Worm (Caenorhabditis elegans) whole organism, L2 larva: ENCODE measurements around the gene emb-30.

Source experiments
- C34F6.9 ChIP-seq: fragments of 150-350 bp; optimal IDR thresholded peaks from 2 replicates; lab custom pipeline; 2014; ENCODE audit warnings: missing biosample characterization, missing genetic modification characterization
- F13H6.1 ChIP-seq: sonication (generic microtip); optimal IDR thresholded peaks from 2 replicates; lab custom pipeline; 2016; ENCODE audit warnings: missing genetic modification characterization, missing compliant biosample characterization
- Y55F3AM.14 ChIP-seq: fragments of 200-800 bp; sonication (Bioruptor generic); optimal IDR thresholded peaks from 2 replicates; lab custom pipeline; 2018; ENCODE audit warnings: mild to moderate bottlenecking, missing genetic modification characterization, missing compliant biosample characterization
- aly-2 ChIP-seq: fragments of 150-350 bp; optimal IDR thresholded peaks from 2 replicates; lab custom pipeline; 2014; ENCODE audit warnings: missing biosample characterization, missing genetic modification characterization
- ama-1 ChIP-seq: fragments of 150-350 bp; optimal IDR thresholded peaks from 2 replicates; lab custom pipeline; 2018; ENCODE audit warnings: inconsistent platforms
- blmp-1 ChIP-seq: sonication (generic microtip); optimal IDR thresholded peaks from 2 replicates; lab custom pipeline; 2017; ENCODE audit warnings: missing genetic modification characterization, mild to moderate bottlenecking, missing compliant biosample characterization, antibody characterized with exemption, moderate library complexity; ENCODE audit not compliant: insufficient read depth
- ceh-16 ChIP-seq: fragments of 150-350 bp; optimal IDR thresholded peaks from 2 replicates; lab custom pipeline; 2014; ENCODE audit warnings: missing biosample characterization, missing genetic modification characterization
- ceh-82 ChIP-seq: fragments of 150-350 bp; optimal IDR thresholded peaks from 2 replicates; lab custom pipeline; 2014; ENCODE audit warnings: missing biosample characterization, missing genetic modification characterization
- crh-2 ChIP-seq: sonication (generic microtip); optimal IDR thresholded peaks from 2 replicates; lab custom pipeline; 2017; ENCODE audit warnings: missing biosample characterization, missing genetic modification characterization
- egl-27 ChIP-seq: sonication (generic microtip); optimal IDR thresholded peaks from 3 replicates; lab custom pipeline; 2017; ENCODE audit warnings: missing biosample characterization, missing genetic modification reagents, missing genetic modification characterization
- fos-1 ChIP-seq: fragments of 150-350 bp; optimal IDR thresholded peaks from 2 replicates; lab custom pipeline; 2014; ENCODE audit warnings: missing biosample characterization, missing genetic modification characterization
- gmeb-1 ChIP-seq: fragments of 150-350 bp; optimal IDR thresholded peaks from 2 replicates; lab custom pipeline; 2014; ENCODE audit warnings: missing biosample characterization, missing genetic modification characterization
- lin-11 ChIP-seq: fragments of 150-350 bp; sonication (generic microtip); optimal IDR thresholded peaks from 2 replicates; lab custom pipeline; 2014; ENCODE audit warnings: missing biosample characterization, missing genetic modification characterization, inconsistent platforms, mixed read lengths
- lin-13 ChIP-seq: fragments of 150-350 bp; optimal IDR thresholded peaks from 2 replicates; lab custom pipeline; 2014; ENCODE audit warnings: missing biosample characterization, missing genetic modification reagents, missing genetic modification characterization
- lin-39 ChIP-seq: fragments of 150-350 bp; optimal IDR thresholded peaks from 2 replicates; lab custom pipeline; 2014; ENCODE audit warnings: missing biosample characterization, missing genetic modification reagents, missing genetic modification characterization
- lsy-2 ChIP-seq, 2 experiments: fragments of 150-350 bp in 1 of 2; sonication (generic microtip) in 1 of 2; optimal IDR thresholded peaks; 2 replicates each; lab custom pipeline; 2014 to 2017; ENCODE audit warnings: missing biosample characterization in 2 of 2, missing genetic modification characterization in 2 of 2
- mab-5 ChIP-seq: fragments of 150-350 bp; optimal IDR thresholded peaks from 2 replicates; lab custom pipeline; 2014; ENCODE audit warnings: missing biosample characterization, missing genetic modification characterization
- mbf-1 ChIP-seq: sonication (generic microtip); optimal IDR thresholded peaks from 2 replicates; lab custom pipeline; 2017; ENCODE audit warnings: missing biosample characterization, missing genetic modification characterization
- nhr-11 ChIP-seq: fragments of 150-350 bp; optimal IDR thresholded peaks from 2 replicates; lab custom pipeline; 2014; ENCODE audit warnings: missing biosample characterization, missing genetic modification characterization
- nhr-129 ChIP-seq: fragments of 150-350 bp; optimal IDR thresholded peaks from 2 replicates; lab custom pipeline; 2014; ENCODE audit warnings: missing biosample characterization, missing genetic modification characterization
- nhr-21 ChIP-seq: fragments of 150-350 bp; optimal IDR thresholded peaks from 2 replicates; lab custom pipeline; 2014; ENCODE audit warnings: missing biosample characterization, missing genetic modification characterization
- sma-3 ChIP-seq: sonication (generic microtip); optimal IDR thresholded peaks from 2 replicates; lab custom pipeline; 2016; ENCODE audit warnings: missing genetic modification reagents, missing genetic modification characterization, missing compliant biosample characterization
- sma-9 ChIP-seq, 2 experiments: fragments of 150-350 bp in 1 of 2; sonication (generic microtip) in 1 of 2; optimal IDR thresholded peaks; 2 replicates each; lab custom pipeline; 2014 to 2016; ENCODE audit warnings: missing genetic modification characterization in 2 of 2, mild to moderate bottlenecking in 1 of 2, missing biosample characterization in 1 of 2, missing compliant biosample characterization in 1 of 2, missing genetic modification reagents in 1 of 2, moderate library complexity in 1 of 2
- unc-62 ChIP-seq: fragments of 150-350 bp; optimal IDR thresholded peaks from 2 replicates; lab custom pipeline; 2014; ENCODE audit warnings: missing biosample characterization, missing genetic modification reagents, missing genetic modification characterization
- ztf-1 ChIP-seq: fragments of 200-800 bp; sonication (Bioruptor generic); conservative IDR thresholded peaks from 2 replicates; pipeline ENCODE4 v1.3.6; 2022; ENCODE audit warnings: missing genetic modification characterization, missing compliant biosample characterization
- ztf-11 ChIP-seq: sonication (generic microtip); optimal IDR thresholded peaks from 2 replicates; lab custom pipeline; 2017; ENCODE audit warnings: missing biosample characterization, missing genetic modification characterization
- ztf-4 ChIP-seq: fragments of 150-350 bp; optimal IDR thresholded peaks from 2 replicates; lab custom pipeline; 2014; ENCODE audit warnings: missing biosample characterization, missing genetic modification characterization

The emb-30 gene

DNA sequence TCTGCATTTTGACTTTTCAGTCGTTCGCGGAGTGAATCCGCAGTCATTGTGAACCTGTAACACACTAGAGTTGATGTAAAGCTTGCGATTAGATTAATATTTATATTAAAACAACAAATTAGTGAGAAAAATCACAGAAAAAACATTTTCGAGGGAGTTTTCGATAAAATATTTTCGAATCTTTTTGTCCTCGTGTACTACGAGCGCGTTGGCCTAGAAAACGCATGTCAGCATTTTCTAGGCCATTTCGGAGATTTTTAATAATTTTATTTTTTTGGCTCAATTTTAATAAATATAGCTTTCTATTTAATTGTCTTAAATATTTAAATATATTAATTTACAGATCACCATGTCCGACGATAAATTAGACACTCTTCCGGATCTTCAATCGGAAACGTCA, 24.2 kb upstream of the emb-30 start, which contains the start of gene B0464.9 (continued):
- TF ChIP-seq nhr-11 (tag; lab: Kevin White, UChicago): no peak
- TF ChIP-seq egl-27 (tag; lab: Kevin White, UChicago): peak; percentile 28
- TF ChIP-seq lin-11 (tag; lab: Kevin White, UChicago): no peak
- TF ChIP-seq crh-2 (tag; lab: Kevin White, UChicago): peak; percentile 24
- peak; percentile 68 for TF ChIP-seq gmeb-1 (tag; lab: Kevin White, UChicago)
- TF ChIP-seq ztf-11 (tag; lab: Kevin White, UChicago): no peak
- no peak for TF ChIP-seq mbf-1 (tag; lab: Kevin White, UChicago)
- TF ChIP-seq aly-2 (tag; lab: Kevin White, UChicago): no peak
- TF ChIP-seq ztf-4: no peak
- no peak for TF ChIP-seq ztf-1 (GFP tag; lab: Robert Waterston, UW)

DNA sequence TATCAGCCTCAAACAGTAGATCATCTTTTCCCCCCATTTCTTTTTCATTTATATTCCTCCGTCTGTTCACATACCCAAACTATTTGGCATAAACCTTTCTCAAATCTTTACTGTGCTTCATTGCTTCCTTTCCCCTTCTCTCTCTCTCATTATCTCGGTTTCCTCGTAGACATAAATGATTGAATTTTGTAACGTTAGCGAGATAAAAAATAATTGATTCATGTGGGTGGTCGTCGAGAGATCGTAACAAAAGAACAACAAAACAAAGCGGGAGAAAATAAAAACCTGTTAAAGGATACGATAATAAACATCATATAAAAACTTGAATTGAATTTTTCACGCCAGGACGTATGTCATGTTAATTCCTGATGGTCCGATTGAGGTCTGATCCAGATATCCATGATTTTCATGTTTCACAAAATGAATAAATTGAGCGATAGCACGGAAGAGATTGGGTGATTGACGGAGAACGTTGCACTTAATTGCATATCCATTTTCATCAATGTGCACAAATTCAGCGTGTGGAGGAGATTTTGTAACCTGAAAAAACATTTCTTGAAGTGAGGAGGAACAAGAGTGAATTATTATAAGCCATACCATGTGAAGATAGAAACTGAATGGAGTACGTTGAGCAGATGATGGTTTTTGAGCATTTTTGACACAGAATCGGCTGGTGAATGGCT, 21.7 kb upstream of the emb-30 start:
- TF ChIP-seq lsy-2 (tag; optimal IDR thresholded peaks at IDR 0.05; lab: Kevin White, UChicago): peak in 1 of 2 experiments; percentile 0
- no peak for TF ChIP-seq gmeb-1 (tag; lab: Kevin White, UChicago)
- TF ChIP-seq ztf-1 (GFP tag; lab: Robert Waterston, UW): no peak
- TF ChIP-seq crh-2 (tag; lab: Kevin White, UChicago): peak; percentile 0
- peak; percentile 28 for TF ChIP-seq nhr-129 (tag; lab: Kevin White, UChicago)
- no peak for TF ChIP-seq F13H6.1 (tag; lab: Kevin White, UChicago)
- TF ChIP-seq ztf-4: peak; percentile 6
- TF ChIP-seq ceh-82 (tag; lab: Kevin White, UChicago): no peak

DNA sequence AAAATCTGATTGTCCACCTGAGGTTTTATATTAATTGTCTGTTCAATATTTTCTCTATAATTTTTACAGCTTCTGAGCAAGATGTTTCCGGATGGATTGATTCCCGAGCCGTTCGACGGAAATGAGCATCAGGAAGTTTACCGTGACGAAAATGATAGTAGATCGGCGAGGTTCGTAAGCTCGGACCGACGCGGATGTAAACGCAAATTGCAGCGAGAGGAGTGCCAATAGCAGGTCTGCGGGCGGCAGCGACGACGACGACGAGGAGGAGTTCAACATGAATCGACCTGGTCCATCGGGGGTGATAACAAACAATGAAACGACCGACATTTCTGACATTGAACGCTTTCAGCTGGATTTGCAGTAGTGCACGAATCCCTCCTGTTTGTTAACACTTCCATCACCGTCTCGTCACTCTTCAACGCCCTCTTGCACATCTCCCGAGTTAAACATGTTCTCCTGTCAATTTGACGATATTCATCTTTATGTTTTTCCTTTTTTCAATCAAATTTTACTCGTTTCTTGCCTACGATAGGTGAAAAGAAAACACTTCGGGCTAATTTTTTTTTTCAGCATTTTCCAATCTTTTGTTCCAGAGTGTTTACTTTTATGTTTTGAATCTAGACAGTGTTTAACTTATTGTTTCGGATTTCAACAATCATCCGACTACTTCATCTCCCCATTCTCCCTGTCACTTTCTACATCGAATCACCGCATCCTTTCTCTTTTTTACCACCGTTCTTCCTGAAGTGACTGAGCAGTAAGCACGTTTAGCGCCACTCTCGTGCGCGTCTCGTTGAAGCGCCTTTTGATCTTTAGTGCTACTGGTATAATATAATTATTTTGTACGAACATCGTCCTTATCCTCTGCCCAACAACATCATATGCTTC, 20.9 kb upstream of the emb-30 start:
- no peak for TF ChIP-seq lin-13
- TF ChIP-seq fos-1 (tag; lab: Kevin White, UChicago): peak; percentile 2
- no peak for TF ChIP-seq unc-62 (GFP tag; lab: Kevin White, UChicago)

DNA sequence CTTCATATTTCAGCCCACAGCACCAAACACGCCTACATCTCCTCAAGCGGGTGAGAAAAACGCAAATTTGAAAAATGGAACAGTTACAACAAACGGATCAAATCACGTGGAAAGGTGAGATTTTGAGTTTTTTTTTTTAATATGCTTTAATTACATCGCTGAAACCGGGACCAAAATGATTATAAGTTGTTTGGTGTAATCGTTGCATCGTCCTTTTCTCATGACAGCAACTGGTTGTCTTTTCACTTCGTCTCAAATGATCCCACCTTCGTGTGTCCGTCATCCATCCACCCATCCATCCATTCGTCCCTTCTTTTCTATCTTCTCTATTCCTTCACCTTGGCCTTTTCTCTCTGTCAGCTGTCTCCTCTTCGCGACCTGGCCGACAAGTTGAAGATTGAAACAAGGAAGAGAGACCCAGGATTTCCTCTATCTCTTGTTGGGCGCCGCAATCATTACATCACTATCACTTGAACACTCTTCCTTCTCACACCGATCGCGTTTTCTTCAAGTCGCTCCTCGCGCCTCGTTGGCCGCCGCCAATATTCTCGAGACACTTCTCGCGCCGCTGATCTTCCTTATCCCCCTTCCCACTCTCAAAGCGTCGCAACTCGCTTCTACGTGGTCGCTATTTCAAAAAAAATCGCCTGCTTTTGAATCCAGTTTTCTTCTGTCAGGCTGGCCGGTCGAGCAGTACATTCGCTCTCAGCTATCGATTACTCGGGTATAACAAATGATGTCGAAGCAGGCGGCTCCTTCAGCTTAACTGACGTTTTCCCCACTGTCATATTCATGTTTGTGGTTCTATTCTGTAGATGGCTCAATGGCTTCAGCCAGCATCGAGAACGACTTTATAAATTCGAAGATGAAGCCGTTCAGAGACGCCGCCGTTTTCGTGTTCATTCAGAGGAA, 16.2 kb upstream of the emb-30 start:
- TF ChIP-seq ama-1 (lab: Kevin White, UChicago): peak; percentile 38
- peak; percentile 74 for TF ChIP-seq C34F6.9 (tag; lab: Kevin White, UChicago)
- peak; percentile 90 for TF ChIP-seq nhr-129 (tag; lab: Kevin White, UChicago)
- TF ChIP-seq fos-1 (tag; lab: Kevin White, UChicago): peak; percentile 24
- peak; percentile 13 for TF ChIP-seq sma-3 (GFP tag; lab: Kevin White, UChicago)
- TF ChIP-seq crh-2 (tag; lab: Kevin White, UChicago): peak; percentile 3
- peak; percentile 57 for TF ChIP-seq ztf-4
- TF ChIP-seq ceh-16 (tag; lab: Kevin White, UChicago): no peak
- peak; percentile 42 for TF ChIP-seq nhr-21 (tag; lab: Kevin White, UChicago)
- peak; percentile 14 to 37 for TF ChIP-seq lsy-2 (tag; optimal IDR thresholded peaks at IDR 0.05; lab: Kevin White, UChicago)
- TF ChIP-seq sma-9 (GFP tag; optimal IDR thresholded peaks at IDR 0.05; lab: Kevin White, UChicago): peak; percentile 39
- TF ChIP-seq sma-9 (tag; optimal IDR thresholded peaks at IDR 0.05; lab: Kevin White, UChicago): no peak
- TF ChIP-seq Y55F3AM.14 (GFP tag; lab: Kevin White, UChicago): no peak
- TF ChIP-seq blmp-1 (tag; lab: Kevin White, UChicago): peak; percentile 22
- TF ChIP-seq F13H6.1 (tag; lab: Kevin White, UChicago): peak; percentile 75
- peak; percentile 10 for TF ChIP-seq mab-5 (tag; lab: Kevin White, UChicago)
- TF ChIP-seq lin-39: no peak
